Worm (Caenorhabditis elegans): ENCODE measurements around the gene acl-2.

DNA sequence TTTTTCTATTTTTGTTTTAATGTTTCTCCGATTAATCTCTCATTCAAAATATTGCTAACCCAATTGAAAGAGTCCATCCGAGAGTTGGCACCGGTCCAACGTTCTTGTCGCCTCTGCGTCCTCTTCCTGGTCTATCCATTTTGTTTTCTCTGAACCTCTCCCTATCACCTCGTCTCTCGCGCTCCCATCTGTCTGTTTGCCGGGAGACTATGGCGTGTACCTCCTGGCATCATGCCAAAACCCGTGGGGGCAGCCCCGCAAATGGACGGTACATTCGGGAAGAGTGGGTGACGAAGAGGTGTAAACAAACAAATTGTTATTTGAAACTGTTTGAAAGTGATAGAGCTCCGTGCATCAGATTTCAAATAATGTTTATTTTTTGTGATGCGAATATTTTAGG lies 5.4 kb upstream of the acl-2 start, which contains the start of gene T06E8.2:
- TF ChIP-seq blmp-1 (tag; optimal IDR thresholded peaks at IDR 0.05; ENCODE audit: insufficient read depth), result no peak
- TF ChIP-seq lin-11 (tag; optimal IDR thresholded peaks at IDR 0.05), result no peak
- TF ChIP-seq lin-39 (tag; optimal IDR thresholded peaks at IDR 0.05), result no peak
- no peak for TF ChIP-seq nhr-237 (tag; optimal IDR thresholded peaks at IDR 0.05)
- peak; percentile 50 for TF ChIP-seq C34F6.9 (tag; optimal IDR thresholded peaks at IDR 0.05)

Data from whole organism, L2 larva.